Fruit fly (Drosophila melanogaster) whole organism, embryonic: ENCODE measurements around the gene CG16710.

Experiments used
- B-H1 ChIP-seq: fragments of 200-800 bp; sonication (Bioruptor generic); IDR thresholded peaks from 3 replicates; pipeline ENCODE4 v1.3.6; 2022; ENCODE audit warnings: missing biosample characterization, missing genetic modification characterization
- CG10274 ChIP-seq: fragments of 200-800 bp; sonication (Bioruptor generic); optimal IDR thresholded peaks from 3 replicates; lab custom pipeline; 2017; ENCODE audit warnings: missing biosample characterization, mild to moderate bottlenecking, missing genetic modification characterization
- CG10462 ChIP-seq: fragments of 200-800 bp; sonication (Bioruptor generic); optimal IDR thresholded peaks from 2 replicates; lab custom pipeline; 2016; ENCODE audit warnings: missing biosample characterization, missing genetic modification characterization
- CG10654 ChIP-seq: fragments of 200-800 bp; sonication (Bioruptor generic); optimal IDR thresholded peaks from 2 replicates; lab custom pipeline; 2016; ENCODE audit warnings: missing biosample characterization, missing genetic modification characterization
- CG11085 ChIP-seq: fragments of 200-800 bp; sonication (Bioruptor generic); IDR thresholded peaks from 2 replicates; pipeline ENCODE4 v1.3.6; 2022; ENCODE audit warnings: missing biosample characterization, missing genetic modification characterization
- CG13296 ChIP-seq: fragments of 200-800 bp; sonication (Bioruptor generic); optimal IDR thresholded peaks from 3 replicates; lab custom pipeline; 2018; ENCODE audit warnings: missing biosample characterization, mild to moderate bottlenecking, missing genetic modification characterization
- CG1529 ChIP-seq: fragments of 200-800 bp; sonication (Bioruptor generic); optimal IDR thresholded peaks from 3 replicates; lab custom pipeline; 2018; ENCODE audit warnings: missing biosample characterization, missing genetic modification characterization
- CG1602 ChIP-seq: fragments of 200-800 bp; sonication (Bioruptor generic); optimal IDR thresholded peaks from 3 replicates; lab custom pipeline; 2016; ENCODE audit warnings: missing biosample characterization, missing genetic modification characterization
- CG2120 ChIP-seq: fragments of 200-800 bp; sonication (Bioruptor generic); optimal IDR thresholded peaks from 3 replicates; lab custom pipeline; 2016; ENCODE audit warnings: missing biosample characterization, missing genetic modification characterization
- CG2129 ChIP-seq: fragments of 200-800 bp; sonication (Bioruptor generic); IDR thresholded peaks from 2 replicates; pipeline ENCODE4 v1.3.6; 2022; ENCODE audit warnings: missing biosample characterization, missing genetic modification characterization; ENCODE audit not compliant: partially characterized antibody
- CG2678 ChIP-seq: fragments of 200-800 bp; sonication (Bioruptor generic); optimal IDR thresholded peaks from 3 replicates; lab custom pipeline; 2019; ENCODE audit warnings: missing biosample characterization, mild to moderate bottlenecking, missing genetic modification characterization, moderate library complexity
- CG33213 ChIP-seq: fragments of 200-800 bp; sonication (Bioruptor generic); optimal IDR thresholded peaks from 3 replicates; lab custom pipeline; 2016; ENCODE audit warnings: missing biosample characterization, missing genetic modification characterization
- CG4282 ChIP-seq: fragments of 200-800 bp; sonication (Bioruptor generic); optimal IDR thresholded peaks from 2 replicates; lab custom pipeline; 2016; ENCODE audit warnings: missing biosample characterization, missing genetic modification characterization
- CG7745 ChIP-seq: fragments of 200-800 bp; sonication (Bioruptor generic); optimal IDR thresholded peaks from 2 replicates; lab custom pipeline; 2018; ENCODE audit warnings: missing biosample characterization, mild to moderate bottlenecking, missing genetic modification characterization, moderate library complexity
- D19B ChIP-seq: fragments of 200-800 bp; sonication (Bioruptor generic); optimal IDR thresholded peaks from 2 replicates; lab custom pipeline; 2017; ENCODE audit warnings: missing biosample characterization, mild to moderate bottlenecking, missing genetic modification characterization
- HHEX ChIP-seq: fragments of 200-800 bp; sonication (Bioruptor generic); optimal IDR thresholded peaks from 3 replicates; lab custom pipeline; 2017; ENCODE audit warnings: missing biosample characterization, mild to moderate bottlenecking, missing genetic modification characterization, missing genetic modification reagents
- HLH54F ChIP-seq: fragments of 200-800 bp; sonication (Bioruptor generic); optimal IDR thresholded peaks from 3 replicates; lab custom pipeline; 2016; ENCODE audit warnings: missing biosample characterization, missing genetic modification characterization
- Jarid2 ChIP-seq: fragments of 200-800 bp; sonication (Bioruptor generic); optimal IDR thresholded peaks from 3 replicates; lab custom pipeline; 2017; ENCODE audit warnings: mild to moderate bottlenecking, missing biosample characterization, missing genetic modification reagents, missing genetic modification characterization
- MESR4 ChIP-seq: fragments of 200-800 bp; sonication (Bioruptor generic); optimal IDR thresholded peaks from 2 replicates; lab custom pipeline; 2018; ENCODE audit warnings: missing biosample characterization, mild to moderate bottlenecking, missing genetic modification characterization, moderate library complexity
- Rfx ChIP-seq: fragments of 200-800 bp; sonication (Bioruptor generic); IDR thresholded peaks from 2 replicates; pipeline ENCODE4 v1.3.6; 2022; ENCODE audit warnings: missing biosample characterization, missing genetic modification characterization
- Sox102F ChIP-seq: fragments of 200-800 bp; sonication (Bioruptor generic); optimal IDR thresholded peaks from 2 replicates; lab custom pipeline; 2018; ENCODE audit warnings: missing biosample characterization, mild to moderate bottlenecking, missing genetic modification characterization, moderate library complexity
- ase ChIP-seq: fragments of 200-800 bp; sonication (Bioruptor generic); IDR thresholded peaks from 3 replicates; pipeline ENCODE4 v1.3.6; 2022; ENCODE audit warnings: missing biosample characterization, missing genetic modification characterization
- cato ChIP-seq: fragments of 200-800 bp; sonication (Bioruptor generic); optimal IDR thresholded peaks from 2 replicates; lab custom pipeline; 2016; ENCODE audit warnings: missing biosample characterization, missing genetic modification characterization, borderline replicate concordance
- cg ChIP-seq: fragments of 200-800 bp; sonication (Bioruptor generic); optimal IDR thresholded peaks from 3 replicates; lab custom pipeline; 2019; ENCODE audit warnings: missing biosample characterization, mild to moderate bottlenecking, missing genetic modification characterization, moderate library complexity
- corto ChIP-seq: fragments of 200-800 bp; sonication (Bioruptor generic); optimal IDR thresholded peaks from 2 replicates; lab custom pipeline; 2016; ENCODE audit warnings: missing biosample characterization, mild to moderate bottlenecking, missing genetic modification characterization, moderate library complexity
- dmrt11E ChIP-seq: fragments of 200-800 bp; sonication (Bioruptor generic); optimal IDR thresholded peaks from 3 replicates; lab custom pipeline; 2018; ENCODE audit warnings: missing biosample characterization, mild to moderate bottlenecking, missing genetic modification characterization, moderate library complexity
- dmrt99B ChIP-seq: fragments of 200-800 bp; sonication (Bioruptor generic); optimal IDR thresholded peaks from 2 replicates; lab custom pipeline; 2018; ENCODE audit warnings: missing biosample characterization, mild to moderate bottlenecking, missing genetic modification characterization, moderate library complexity
- dysf ChIP-seq: fragments of 200-800 bp; sonication (Bioruptor generic); IDR thresholded peaks from 3 replicates; pipeline ENCODE4 v1.3.6; 2022; ENCODE audit warnings: missing biosample characterization, missing genetic modification characterization
- exex ChIP-seq: fragments of 200-800 bp; sonication (Bioruptor generic); optimal IDR thresholded peaks from 4 replicates; lab custom pipeline; 2018; ENCODE audit warnings: missing biosample characterization, mild to moderate bottlenecking, missing genetic modification characterization, moderate library complexity
- fd64A ChIP-seq: fragments of 200-800 bp; sonication (Bioruptor generic); optimal IDR thresholded peaks from 3 replicates; lab custom pipeline; 2018; ENCODE audit warnings: missing biosample characterization, mild to moderate bottlenecking, missing genetic modification characterization
- fu2 ChIP-seq: fragments of 200-800 bp; sonication (Bioruptor generic); optimal IDR thresholded peaks from 2 replicates; lab custom pipeline; 2016; ENCODE audit warnings: missing biosample characterization, missing genetic modification characterization
- gcm ChIP-seq: fragments of 200-800 bp; sonication (Bioruptor generic); optimal IDR thresholded peaks from 2 replicates; lab custom pipeline; 2019; ENCODE audit warnings: missing biosample characterization, mild to moderate bottlenecking, missing genetic modification characterization, moderate library complexity
- hth ChIP-seq: fragments of >200 bp; optimal IDR thresholded peaks from 2 replicates; lab custom pipeline; 2017; ENCODE audit warnings: inconsistent platforms
- kah ChIP-seq: fragments of 200-800 bp; sonication (Bioruptor generic); optimal IDR thresholded peaks from 2 replicates; lab custom pipeline; 2018; ENCODE audit warnings: missing biosample characterization, mild to moderate bottlenecking, missing genetic modification characterization
- ken ChIP-seq: fragments of 200-800 bp; sonication (Bioruptor generic); IDR thresholded peaks from 3 replicates; pipeline ENCODE4 v1.3.6; 2022; ENCODE audit warnings: missing biosample characterization, missing genetic modification characterization
- lbe ChIP-seq: fragments of 200-800 bp; sonication (Bioruptor generic); optimal IDR thresholded peaks from 2 replicates; lab custom pipeline; 2016; ENCODE audit warnings: missing biosample characterization, mild to moderate bottlenecking, missing genetic modification characterization
- oc ChIP-seq: fragments of 200-800 bp; sonication (Bioruptor generic); optimal IDR thresholded peaks from 2 replicates; lab custom pipeline; 2018; ENCODE audit warnings: missing biosample characterization, mild to moderate bottlenecking, missing genetic modification characterization, moderate library complexity
- odd ChIP-seq: fragments of 200-800 bp; sonication (Bioruptor generic); optimal IDR thresholded peaks from 2 replicates; lab custom pipeline; 2017; ENCODE audit warnings: missing biosample characterization, mild to moderate bottlenecking, missing genetic modification characterization
- pfk ChIP-seq: fragments of 200-800 bp; sonication (Bioruptor generic); optimal IDR thresholded peaks from 2 replicates; lab custom pipeline; 2018; ENCODE audit warnings: missing biosample characterization, mild to moderate bottlenecking, missing genetic modification characterization, moderate library complexity
- pnt ChIP-seq: fragments of 200-800 bp; sonication (Bioruptor generic); optimal IDR thresholded peaks from 3 replicates; lab custom pipeline; 2016; ENCODE audit warnings: missing biosample characterization, missing genetic modification characterization
- row ChIP-seq: fragments of 200-800 bp; sonication (Bioruptor generic); IDR thresholded peaks from 3 replicates; pipeline ENCODE4 v1.3.6; 2022; ENCODE audit warnings: missing biosample characterization, missing genetic modification characterization
- scrt ChIP-seq: fragments of 200-800 bp; sonication (Bioruptor generic); optimal IDR thresholded peaks from 2 replicates; lab custom pipeline; 2018; ENCODE audit warnings: missing biosample characterization, mild to moderate bottlenecking, missing genetic modification characterization, moderate library complexity
- sd ChIP-seq: fragments of 200-800 bp; sonication (Bioruptor generic); optimal IDR thresholded peaks from 3 replicates; lab custom pipeline; 2018; ENCODE audit warnings: missing biosample characterization, mild to moderate bottlenecking, missing genetic modification characterization, moderate library complexity
- shn ChIP-seq: fragments of 200-800 bp; sonication (Bioruptor generic); optimal IDR thresholded peaks from 3 replicates; lab custom pipeline; 2016; ENCODE audit warnings: missing biosample characterization, missing genetic modification characterization
- so ChIP-seq: fragments of 200-800 bp; sonication (Bioruptor generic); IDR thresholded peaks from 3 replicates; pipeline ENCODE4 v1.3.6; 2022; ENCODE audit warnings: missing biosample characterization, missing genetic modification characterization
- trem ChIP-seq: fragments of 200-800 bp; optimal IDR thresholded peaks from 3 replicates; lab custom pipeline; 2019; ENCODE audit warnings: missing biosample characterization, mild to moderate bottlenecking, missing genetic modification characterization, moderate library complexity

The CG16710 gene

DNA sequence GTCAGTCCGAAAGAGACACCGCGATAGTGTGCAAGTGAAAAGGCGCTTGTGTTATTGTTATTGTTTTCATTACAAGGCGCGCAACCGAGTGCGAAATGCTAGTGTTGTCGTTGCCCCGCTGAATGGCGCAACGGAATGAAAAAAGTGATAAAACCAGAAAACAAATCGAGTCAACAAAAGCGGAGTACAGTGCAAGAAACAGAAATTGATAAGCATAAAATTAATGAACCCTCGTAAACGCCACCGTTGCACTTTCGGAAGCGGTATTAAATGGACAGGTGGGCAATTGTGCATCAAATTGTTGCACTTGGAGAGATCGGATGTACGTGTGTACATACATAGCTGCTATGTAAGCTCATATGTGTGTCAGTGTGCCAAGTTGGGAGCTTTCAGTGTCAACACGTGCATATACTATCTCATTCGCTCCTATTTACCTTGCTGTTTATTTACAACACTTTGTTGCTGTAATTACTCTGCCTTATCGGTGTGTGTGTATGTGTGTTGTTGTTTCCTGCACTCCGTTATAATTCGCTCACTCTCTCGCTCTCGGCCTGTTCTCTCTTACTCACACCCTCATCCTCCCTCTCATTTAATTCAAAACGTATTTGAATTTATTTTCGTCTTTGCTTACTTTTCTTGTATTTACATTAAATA is 41.2 kb downstream of the CG16710 start (continued):
- peak; percentile 53 for TF ChIP-seq dmrt99B (tag; lab: Kevin White, UChicago)
- TF ChIP-seq oc (tag; lab: Kevin White, UChicago): no peak
- TF ChIP-seq Jarid2 (GFP tag; lab: Kevin White, UChicago): peak; percentile 38
- peak; percentile 39 for TF ChIP-seq CG1529 (GFP tag; lab: Kevin White, UChicago)
- peak; percentile 39 for TF ChIP-seq lbe
- 0 out of 3 replicates have a peak, but pooled peaks have one; percentile 12 for TF ChIP-seq ken (GFP tag; lab: Robert Waterston, UW)
- peak; percentile 83 for TF ChIP-seq CG2678 (tag; lab: Kevin White, UChicago)
- no peak for TF ChIP-seq CG10654 (GFP tag; lab: Kevin White, UChicago)
- peak; percentile 58; the same call in 1 of the 2 replicates for TF ChIP-seq Rfx (GFP tag; lab: Robert Waterston, UW)
- TF ChIP-seq pfk (GFP tag; lab: Kevin White, UChicago): peak; percentile 43
- TF ChIP-seq corto (GFP tag; lab: Kevin White, UChicago): no peak
- TF ChIP-seq dmrt11E (tag; lab: Kevin White, UChicago): no peak
- peak; percentile 84 for TF ChIP-seq HHEX (GFP tag; lab: Kevin White, UChicago)
- TF ChIP-seq exex: peak; percentile 51
- no peak for TF ChIP-seq CG11085 (GFP tag; lab: Robert Waterston, UW)
- peak; percentile 63 for TF ChIP-seq cg (GFP tag; lab: Kevin White, UChicago)
- peak; percentile 61 for TF ChIP-seq CG33213 (GFP tag; lab: Kevin White, UChicago)
- TF ChIP-seq D19B (GFP tag; lab: Kevin White, UChicago): no peak
- TF ChIP-seq HLH54F (GFP tag; lab: Kevin White, UChicago): no peak
- TF ChIP-seq B-H1 (GFP tag; lab: Robert Waterston, UW): no peak
- peak; percentile 42; the same call in 1 of the 3 replicates for TF ChIP-seq dysf (GFP tag; lab: Robert Waterston, UW)
- no peak for TF ChIP-seq CG1602 (GFP tag; lab: Kevin White, UChicago)
- no peak for TF ChIP-seq hth (lab: Kevin White, UChicago)
- no peak for TF ChIP-seq row (GFP tag; lab: Robert Waterston, UW)
- peak; percentile 26 for TF ChIP-seq gcm (GFP tag; lab: Kevin White, UChicago)
- TF ChIP-seq CG2120 (GFP tag; lab: Kevin White, UChicago): no peak
- peak; percentile 21 for TF ChIP-seq CG10462
- TF ChIP-seq cato (GFP tag; lab: Kevin White, UChicago): no peak
- no peak for TF ChIP-seq shn (GFP tag; lab: Kevin White, UChicago)
- TF ChIP-seq so (GFP tag; lab: Robert Waterston, UW): peak; percentile 37; the same call in 1 of the 3 replicates
- no peak for TF ChIP-seq CG4282
- TF ChIP-seq scrt (GFP tag; lab: Kevin White, UChicago): no peak
- no peak for TF ChIP-seq CG7745 (tag; lab: Kevin White, UChicago)
- peak; percentile 9 for TF ChIP-seq trem (tag; lab: Kevin White, UChicago)
- peak; percentile 60 for TF ChIP-seq pnt (GFP tag; lab: Kevin White, UChicago)
- peak; percentile 50; the same call in 1 of the 3 replicates for TF ChIP-seq ase (GFP tag; lab: Robert Waterston, UW)
- peak; percentile 24 for TF ChIP-seq Sox102F (GFP tag; lab: Kevin White, UChicago)
- TF ChIP-seq CG10274: no peak
- TF ChIP-seq MESR4 (GFP tag; lab: Kevin White, UChicago): no peak
- peak; percentile 12 for TF ChIP-seq odd (GFP tag; lab: Kevin White, UChicago)
- no peak for TF ChIP-seq sd (tag; lab: Kevin White, UChicago)
- TF ChIP-seq fu2 (GFP tag; lab: Kevin White, UChicago): no peak
- no peak for TF ChIP-seq CG2129
- peak; percentile 71 for TF ChIP-seq CG13296 (GFP tag; lab: Kevin White, UChicago)
- peak; percentile 31 for TF ChIP-seq kah (GFP tag; lab: Kevin White, UChicago)
- peak; percentile 85 for TF ChIP-seq fd64A (GFP tag; lab: Kevin White, UChicago)
